Worm (Caenorhabditis elegans) whole organism, L2 larva: Measurements from ENCODE around the gene ceh-82.

ENCODE experiments used
- ama-1 ChIP-seq: fragments of 150-350 bp; optimal IDR thresholded peaks from 2 replicates; lab custom pipeline; 2018; ENCODE audit warnings: inconsistent platforms
- nhr-11 ChIP-seq: fragments of 150-350 bp; optimal IDR thresholded peaks from 2 replicates; lab custom pipeline; 2014; ENCODE audit warnings: missing biosample characterization, missing genetic modification characterization
- skn-1 ChIP-seq: sonication (generic microtip); optimal IDR thresholded peaks from 2 replicates; lab custom pipeline; 2017; ENCODE audit warnings: missing biosample characterization, missing genetic modification characterization

DNA sequence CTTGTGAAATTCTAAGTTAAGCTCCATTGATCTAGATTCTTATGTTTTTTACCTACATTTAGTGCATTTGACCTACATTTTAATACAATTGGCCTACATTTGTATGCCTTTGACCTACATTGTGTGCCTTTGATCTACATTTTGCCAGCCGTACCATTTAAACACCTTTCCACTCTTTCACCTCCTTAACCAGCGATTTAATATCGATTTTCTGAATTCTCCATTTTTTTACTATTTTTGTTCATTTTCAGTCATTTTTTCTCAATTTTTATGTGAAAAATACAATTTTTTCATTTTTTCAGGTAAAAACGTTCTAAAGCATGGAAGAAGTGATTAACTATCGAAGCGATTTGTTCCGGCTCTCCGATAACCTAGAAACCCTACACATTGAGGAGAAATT is 19.1 kb upstream of the ceh-82 start, which contains the start of gene btb-7:
- no peak for TF ChIP-seq nhr-11
- TF ChIP-seq ama-1: no peak
- no peak for TF ChIP-seq skn-1
